Worm (Caenorhabditis elegans): ENCODE results near the gene scl-5.

- no peak for TF ChIP-seq ceh-82 (tag; optimal IDR thresholded peaks at IDR 0.05)
- TF ChIP-seq dmd-4 (tag; optimal IDR thresholded peaks at IDR 0.05), result no peak
- no peak for TF ChIP-seq nhr-10 (tag; optimal IDR thresholded peaks at IDR 0.05)
- TF ChIP-seq ztf-11 (tag; optimal IDR thresholded peaks at IDR 0.05), result no peak
- TF ChIP-seq elt-3 (tag; optimal IDR thresholded peaks at IDR 0.05), result no peak
- TF ChIP-seq unc-39 (tag; optimal IDR thresholded peaks at IDR 0.05), result no peak
- TF ChIP-seq snpc-4 (tag; optimal IDR thresholded peaks at IDR 0.05), result no peak
- TF ChIP-seq unc-62 (GFP tag; optimal IDR thresholded peaks at IDR 0.05), result no peak
- TF ChIP-seq nhr-77 (tag; optimal IDR thresholded peaks at IDR 0.05), result no peak
- TF ChIP-seq lin-13 (GFP tag; optimal IDR thresholded peaks at IDR 0.05), result no peak
Observed at ce11 chrIV:13108430-13108829, 44.6 kb downstream of the scl-5 start.
